Worm (Caenorhabditis elegans) whole organism, L2 larva: ENCODE results near the gene fbxa-111.

ENCODE experiments used
- R02D3.7 ChIP-seq: fragments of 150-350 bp; optimal IDR thresholded peaks from 2 replicates; lab custom pipeline; 2014; ENCODE audit warnings: missing biosample characterization, missing genetic modification characterization
- ama-1 ChIP-seq: fragments of 150-350 bp; optimal IDR thresholded peaks from 2 replicates; lab custom pipeline; 2018; ENCODE audit warnings: inconsistent platforms
- egl-27 ChIP-seq: sonication (generic microtip); optimal IDR thresholded peaks from 3 replicates; lab custom pipeline; 2017; ENCODE audit warnings: missing biosample characterization, missing genetic modification reagents, missing genetic modification characterization
- lin-39 ChIP-seq: fragments of 150-350 bp; optimal IDR thresholded peaks from 2 replicates; lab custom pipeline; 2014; ENCODE audit warnings: missing biosample characterization, missing genetic modification reagents, missing genetic modification characterization
- skn-1 ChIP-seq: sonication (generic microtip); optimal IDR thresholded peaks from 2 replicates; lab custom pipeline; 2017; ENCODE audit warnings: missing biosample characterization, missing genetic modification characterization
- snpc-4 ChIP-seq: fragments of 150-350 bp; optimal IDR thresholded peaks from 2 replicates; lab custom pipeline; 2014; ENCODE audit warnings: missing biosample characterization, missing genetic modification characterization
- unc-39 ChIP-seq: fragments of 150-350 bp; optimal IDR thresholded peaks from 2 replicates; lab custom pipeline; 2014; ENCODE audit warnings: missing biosample characterization, missing genetic modification characterization
- unc-62 ChIP-seq: fragments of 150-350 bp; optimal IDR thresholded peaks from 2 replicates; lab custom pipeline; 2014; ENCODE audit warnings: missing biosample characterization, missing genetic modification reagents, missing genetic modification characterization

ce11 chrV:16910864-16911263 lies 38.6 kb downstream of the fbxa-111 start:
- TF ChIP-seq skn-1 (tag; lab: Kevin White, UChicago) (no peak), unc-62 (no peak), egl-27 (tag; lab: Kevin White, UChicago) (no peak), lin-39 (tag; lab: Kevin White, UChicago) (no peak), ama-1 (lab: Kevin White, UChicago) (no peak), snpc-4 (tag; lab: Kevin White, UChicago) (no peak), unc-39 (tag; lab: Kevin White, UChicago) (no peak), R02D3.7 (tag; lab: Kevin White, UChicago) (no peak)
